Fruit fly (Drosophila melanogaster) whole organism, pupa: Measurements from ENCODE around the gene CG13810.

Source experiments
- CG10348 ChIP-seq: fragments of 200-800 bp; sonication (Bioruptor generic); IDR thresholded peaks from 2 replicates; pipeline ENCODE4 v1.3.6; 2022; ENCODE audit warnings: missing biosample characterization, missing genetic modification characterization
- CG12605 ChIP-seq: fragments of 200-800 bp; sonication (Bioruptor generic); IDR thresholded peaks from 2 replicates; pipeline ENCODE4 v1.3.6; 2022; ENCODE audit warnings: missing biosample characterization, missing genetic modification characterization
- CG13204 ChIP-seq: fragments of 200-800 bp; sonication (Bioruptor generic); optimal IDR thresholded peaks from 2 replicates; lab custom pipeline; 2018; ENCODE audit warnings: missing biosample characterization, mild to moderate bottlenecking, missing genetic modification characterization, moderate library complexity
- CG14655 ChIP-seq: fragments of 200-800 bp; sonication (Bioruptor generic); optimal IDR thresholded peaks from 3 replicates; lab custom pipeline; 2017; ENCODE audit warnings: mild to moderate bottlenecking, missing biosample characterization, missing genetic modification reagents, missing genetic modification characterization
- CG17806 ChIP-seq: fragments of 200-800 bp; sonication (Bioruptor generic); optimal IDR thresholded peaks from 2 replicates; lab custom pipeline; 2018; ENCODE audit warnings: missing biosample characterization, mild to moderate bottlenecking, missing genetic modification characterization, moderate library complexity
- CG9948 ChIP-seq: fragments of 200-800 bp; sonication (Bioruptor generic); optimal IDR thresholded peaks from 2 replicates; lab custom pipeline; 2018; ENCODE audit warnings: missing biosample characterization, mild to moderate bottlenecking, missing genetic modification characterization, moderate library complexity
- D1 ChIP-seq: fragments of 200-800 bp; sonication (Bioruptor generic); optimal IDR thresholded peaks from 2 replicates; lab custom pipeline; 2018; ENCODE audit warnings: missing biosample characterization, mild to moderate bottlenecking, missing genetic modification characterization, moderate library complexity
- EcR ChIP-seq: fragments of 200-800 bp; sonication (Bioruptor generic); optimal IDR thresholded peaks from 3 replicates; lab custom pipeline; 2019; ENCODE audit warnings: missing biosample characterization, missing genetic modification characterization, mild to moderate bottlenecking, moderate library complexity, missing genetic modification reagents
- Ets98B ChIP-seq: fragments of 200-800 bp; sonication (Bioruptor generic); IDR thresholded peaks from 2 replicates; pipeline ENCODE4 v1.3.6; 2022; ENCODE audit warnings: missing biosample characterization, missing genetic modification characterization
- Snoo ChIP-seq: fragments of 200-800 bp; sonication (Bioruptor generic); optimal IDR thresholded peaks from 3 replicates; lab custom pipeline; 2017; ENCODE audit warnings: missing biosample characterization, mild to moderate bottlenecking, missing genetic modification characterization, inconsistent platforms
- fd96Ca ChIP-seq: fragments of 200-800 bp; sonication (Bioruptor generic); IDR thresholded peaks from 3 replicates; pipeline ENCODE4 v1.3.6; 2022; ENCODE audit warnings: missing biosample characterization, missing genetic modification characterization
- rn ChIP-seq: fragments of 200-800 bp; sonication (Bioruptor generic); IDR thresholded peaks from 2 replicates; pipeline ENCODE4 v1.3.6; 2022; ENCODE audit warnings: missing biosample characterization, missing genetic modification characterization

- peak; percentile 53; the same call in 1 of the 3 replicates for TF ChIP-seq fd96Ca (GFP tag; lab: Robert Waterston, UW)
- TF ChIP-seq EcR (GFP tag; lab: Kevin White, UChicago), result peak; percentile 79
- TF ChIP-seq Snoo (tag; lab: Kevin White, UChicago), result peak; percentile 4
- TF ChIP-seq rn (GFP tag; lab: Robert Waterston, UW), result 0 out of 2 replicates have a peak, but pooled peaks have one; percentile 48
- TF ChIP-seq CG14655, result peak; percentile 36
- peak; percentile 56 for TF ChIP-seq Ets98B (GFP tag; lab: Robert Waterston, UW)
- peak; percentile 26 for TF ChIP-seq CG9948 (tag; lab: Kevin White, UChicago)
- TF ChIP-seq CG12605 (GFP tag; lab: Robert Waterston, UW), result no peak
- no peak for TF ChIP-seq CG13204 (GFP tag; lab: Kevin White, UChicago)
- peak; percentile 44 for TF ChIP-seq CG17806 (tag; lab: Kevin White, UChicago)
- no peak for TF ChIP-seq CG10348
- TF ChIP-seq D1 (tag; lab: Kevin White, UChicago), result peak; percentile 37
Observed at dm6 chr3L:2152730-2153129, 33.0 kb upstream of the CG13810 start.
